Worm (Caenorhabditis elegans) whole organism, early embryonic: ENCODE data around the gene F38A6.5.

ENCODE experiments used
- B0310.2 ChIP-seq: sonication (generic microtip); optimal IDR thresholded peaks from 2 replicates; lab custom pipeline; 2016; ENCODE audit warnings: mild to moderate bottlenecking, missing genetic modification characterization, missing compliant biosample characterization
- F13C5.2 ChIP-seq: sonication (generic microtip); optimal IDR thresholded peaks from 2 replicates; lab custom pipeline; 2017; ENCODE audit warnings: mild to moderate bottlenecking, missing genetic modification characterization, inconsistent platforms, missing compliant biosample characterization
- aly-1 ChIP-seq: sonication (generic microtip); optimal IDR thresholded peaks from 2 replicates; lab custom pipeline; 2016; ENCODE audit warnings: missing genetic modification characterization, missing compliant biosample characterization
- ceh-13 ChIP-seq: fragments of 200-800 bp; sonication (Bioruptor generic); optimal IDR thresholded peaks from 2 replicates; lab custom pipeline; 2018; ENCODE audit warnings: mild to moderate bottlenecking, missing genetic modification characterization, missing compliant biosample characterization
- ceh-36 ChIP-seq: sonication (generic microtip); optimal IDR thresholded peaks from 2 replicates; lab custom pipeline; 2016; ENCODE audit warnings: missing genetic modification characterization, inconsistent platforms, missing compliant biosample characterization
- hmbx-1 ChIP-seq: sonication (generic microtip); optimal IDR thresholded peaks from 2 replicates; lab custom pipeline; 2016; ENCODE audit warnings: mild to moderate bottlenecking, missing genetic modification characterization, missing compliant biosample characterization
- hnd-1 ChIP-seq: sonication (generic microtip); optimal IDR thresholded peaks from 2 replicates; lab custom pipeline; 2016; ENCODE audit warnings: missing genetic modification characterization, missing compliant biosample characterization
- scrt-1 ChIP-seq: fragments of 200-800 bp; sonication (Bioruptor generic); IDR thresholded peaks from 2 replicates; pipeline ENCODE4 v1.3.6; 2022; ENCODE audit warnings: missing genetic modification characterization, missing compliant biosample characterization
- tbx-11 ChIP-seq: fragments of 200-800 bp; sonication (Bioruptor generic); IDR thresholded peaks from 2 replicates; pipeline ENCODE4 v1.3.6; 2022; ENCODE audit warnings: missing genetic modification characterization, missing compliant biosample characterization
- tra-4 ChIP-seq: sonication (generic microtip); optimal IDR thresholded peaks from 2 replicates; lab custom pipeline; 2017; ENCODE audit warnings: missing genetic modification characterization, missing compliant biosample characterization

ce11 chrV:20790616-20791015 is 17.1 kb upstream of the F38A6.5 start:
- TF ChIP-seq aly-1 = no peak
- TF ChIP-seq tra-4 = no peak
- no peak for TF ChIP-seq ceh-36 (tag; lab: Kevin White, UChicago)
- TF ChIP-seq hnd-1 (tag; lab: Kevin White, UChicago) = no peak
- TF ChIP-seq hmbx-1 = no peak
- TF ChIP-seq scrt-1 (GFP tag; lab: Robert Waterston, UW) = no peak
- no peak for TF ChIP-seq ceh-13 (GFP tag; lab: Kevin White, UChicago)
- TF ChIP-seq tbx-11 (GFP tag; lab: Robert Waterston, UW) = no peak
- TF ChIP-seq B0310.2 (tag; lab: Kevin White, UChicago) = no peak
- TF ChIP-seq F13C5.2 (tag; lab: Kevin White, UChicago) = no peak
